Worm (Caenorhabditis elegans) whole organism, early embryonic: Measurements from ENCODE around the gene eif-2Bepsilon.

ENCODE experiments used
- B0310.2 ChIP-seq: sonication (generic microtip); optimal IDR thresholded peaks from 2 replicates; lab custom pipeline; 2016; ENCODE audit warnings: mild to moderate bottlenecking, missing genetic modification characterization, missing compliant biosample characterization
- F13C5.2 ChIP-seq: sonication (generic microtip); optimal IDR thresholded peaks from 2 replicates; lab custom pipeline; 2017; ENCODE audit warnings: mild to moderate bottlenecking, missing genetic modification characterization, inconsistent platforms, missing compliant biosample characterization
- ama-1 ChIP-seq: fragments of 150-350 bp; optimal IDR thresholded peaks from 2 replicates; lab custom pipeline; 2014
- ceh-36 ChIP-seq: sonication (generic microtip); optimal IDR thresholded peaks from 2 replicates; lab custom pipeline; 2016; ENCODE audit warnings: missing genetic modification characterization, inconsistent platforms, missing compliant biosample characterization
- flt-1 ChIP-seq: fragments of 200-800 bp; sonication (Bioruptor generic); IDR thresholded peaks from 2 replicates; pipeline ENCODE4 v1.3.6; 2022; ENCODE audit warnings: missing genetic modification characterization, missing compliant biosample characterization
- hmbx-1 ChIP-seq: sonication (generic microtip); optimal IDR thresholded peaks from 2 replicates; lab custom pipeline; 2016; ENCODE audit warnings: mild to moderate bottlenecking, missing genetic modification characterization, missing compliant biosample characterization

ce11 chrII:8670835-8671234 lies 9.2 kb downstream of the eif-2Bepsilon start:
- no peak for TF ChIP-seq F13C5.2
- no peak for TF ChIP-seq B0310.2
- TF ChIP-seq hmbx-1 = no peak
- no peak for TF ChIP-seq ceh-36 (tag; lab: Kevin White, UChicago)
- TF ChIP-seq flt-1 = no peak
- TF ChIP-seq ama-1 (lab: Kevin White, UChicago) = no peak
